Worm (Caenorhabditis elegans): ENCODE results near the gene him-17.

The him-17 gene

ce11 chrV:13202127-13202610 is 25.7 kb downstream of the him-17 start, which contains the start of the genes col-159 and col-160 (continued):
- TF ChIP-seq daf-19 (GFP tag; conservative IDR thresholded peaks at IDR 0.05) (no peak), nhr-28 (tag; optimal IDR thresholded peaks at IDR 0.05) (peak; percentile 56), lin-1 (GFP tag; IDR thresholded peaks at IDR 0.05) (0 out of 2 replicates have a peak, but pooled peaks have one; percentile 27), R02D3.7 (tag; optimal IDR thresholded peaks at IDR 0.05) (no peak)

DNA sequence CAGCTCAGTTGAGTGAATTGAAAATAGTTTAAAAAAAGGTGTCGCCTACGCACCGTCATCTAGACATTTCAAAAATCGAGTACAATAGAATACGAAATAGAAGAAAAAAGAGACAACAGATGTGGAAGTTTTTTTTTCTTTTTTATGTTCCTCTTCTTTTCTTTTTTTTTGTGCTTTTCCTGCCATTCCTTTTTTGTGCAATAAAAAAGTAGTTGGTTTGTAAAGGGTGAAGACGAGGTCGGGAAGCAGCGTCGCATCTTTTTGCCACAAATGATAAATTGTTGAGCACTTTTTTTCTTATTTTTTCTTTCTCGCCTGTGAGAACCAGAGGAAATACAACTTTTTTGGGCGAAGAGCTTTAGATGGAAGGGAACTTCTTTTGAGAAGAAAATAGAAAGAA is 30.0 kb downstream of the him-17 start:
- TF ChIP-seq F37D6.2 (tag; optimal IDR thresholded peaks at IDR 0.05) (no peak), fkh-10 (GFP tag; optimal IDR thresholded peaks at IDR 0.05) (peak; percentile 57)

DNA sequence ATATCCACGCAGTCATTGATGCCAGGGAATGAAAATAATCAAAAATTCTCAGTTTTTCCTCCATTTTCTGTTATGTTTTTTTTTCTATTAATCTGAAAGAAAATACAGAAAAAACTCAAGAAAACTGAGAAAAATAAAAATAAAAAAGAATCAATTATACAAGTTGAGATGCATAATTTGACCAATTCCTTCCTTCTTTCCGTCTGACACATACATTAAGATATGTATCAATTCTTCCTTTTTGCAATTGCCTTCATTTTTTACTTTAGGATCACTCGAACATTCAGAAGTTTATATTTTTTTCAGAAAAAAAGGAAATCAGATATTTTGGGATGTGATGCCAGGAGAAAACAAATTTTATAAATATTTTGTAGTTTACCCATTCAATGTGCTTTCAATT is 30.9 kb downstream of the him-17 start, which contains the start of gene F57B1.5:
F57B1.5 (plus strand) TSS at position 301 of the 400 bp plus-strand sequence.
- no peak for TF ChIP-seq nhr-237 (tag; optimal IDR thresholded peaks at IDR 0.05)

- TF ChIP-seq rbr-2 (tag; optimal IDR thresholded peaks at IDR 0.05): no peak
- TF ChIP-seq nhr-237 (tag; optimal IDR thresholded peaks at IDR 0.05): no peak
- TF ChIP-seq aha-1 (tag): peak; percentile 63
Observed at ce11 chrV:13209567-13209966, 33.1 kb downstream of the him-17 start, which contains the start of gene F57B1.6. TSS of gene F57B1.6 (plus strand) at chrV:13209645.

DNA sequence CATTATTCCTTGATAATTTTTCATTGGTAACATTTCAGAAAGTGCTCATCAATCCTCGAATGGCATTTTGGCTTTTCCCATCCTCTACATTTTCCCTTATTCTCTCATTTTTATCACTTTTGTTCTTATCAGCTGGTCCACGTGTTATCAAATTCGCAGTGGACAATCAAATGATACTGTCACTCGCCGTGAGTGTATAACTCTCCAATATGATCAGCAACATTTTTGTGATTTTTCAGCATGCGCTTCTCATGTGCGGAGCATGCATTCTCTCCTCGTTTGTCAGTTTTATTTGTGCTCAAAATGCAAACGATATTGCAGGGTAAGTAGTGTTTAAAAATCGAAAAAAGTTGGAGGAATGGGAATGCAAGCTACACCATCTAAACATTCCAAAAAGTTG is 36.1 kb downstream of the him-17 start:
- TF ChIP-seq mdl-1 (tag; optimal IDR thresholded peaks at IDR 0.05): peak in 1 of 2 experiments; percentile 59
- TF ChIP-seq nhr-28 (tag; optimal IDR thresholded peaks at IDR 0.05): peak; percentile 90
- TF ChIP-seq pqm-1 (tag; optimal IDR thresholded peaks at IDR 0.05): peak; percentile 98
- TF ChIP-seq lin-1 (GFP tag; IDR thresholded peaks at IDR 0.05): peak; percentile 46; the same call in 1 of the 2 replicates
- TF ChIP-seq F26F4.8 (GFP tag; conservative IDR thresholded peaks at IDR 0.05): no peak
- TF ChIP-seq dpl-1 (GFP tag; optimal IDR thresholded peaks at IDR 0.05): no peak
- TF ChIP-seq nhr-11 (tag; optimal IDR thresholded peaks at IDR 0.05): no peak
- peak; percentile 90 for TF ChIP-seq nhr-6 (tag; optimal IDR thresholded peaks at IDR 0.05)
- no peak for TF ChIP-seq nhr-111 (GFP tag; optimal IDR thresholded peaks at IDR 0.05)
- TF ChIP-seq daf-16 (GFP tag; optimal IDR thresholded peaks at IDR 0.05): no peak
- TF ChIP-seq daf-16 (tag; optimal IDR thresholded peaks at IDR 0.05): peak; percentile 92
- no peak for TF ChIP-seq lin-29 (GFP tag; IDR thresholded peaks at IDR 0.05)
- TF ChIP-seq mxl-2 (GFP tag; conservative IDR thresholded peaks at IDR 0.05): peak; percentile 99
- 0 out of 2 replicates have a peak, but pooled peaks have one; percentile 15 for TF ChIP-seq saeg-2 (GFP tag; IDR thresholded peaks at IDR 0.05)
- peak; percentile 61 for TF ChIP-seq nhr-48 (tag; optimal IDR thresholded peaks at IDR 0.05)
- peak; percentile 20 to 90 for TF ChIP-seq unc-62 (GFP tag; optimal IDR thresholded peaks at IDR 0.05 in 1 of 2)
- no peak for TF ChIP-seq unc-62 (tag; optimal IDR thresholded peaks at IDR 0.05)
- no peak for TF ChIP-seq egl-43 (GFP tag; IDR thresholded peaks at IDR 0.05)
- no peak for TF ChIP-seq zip-11 (GFP tag; IDR thresholded peaks at IDR 0.05)
- peak; percentile 77; the same call in 1 of the 2 replicates for TF ChIP-seq tra-1 (GFP tag; IDR thresholded peaks at IDR 0.05)
- TF ChIP-seq dmd-6 (GFP tag; IDR thresholded peaks at IDR 0.05): peak; percentile 98
- TF ChIP-seq snpc-1.2 (GFP tag; IDR thresholded peaks at IDR 0.05): no peak
- no peak for TF ChIP-seq fkh-10 (GFP tag; optimal IDR thresholded peaks at IDR 0.05)
- peak; percentile 94 for TF ChIP-seq hlh-11 (tag; optimal IDR thresholded peaks at IDR 0.05)

DNA sequence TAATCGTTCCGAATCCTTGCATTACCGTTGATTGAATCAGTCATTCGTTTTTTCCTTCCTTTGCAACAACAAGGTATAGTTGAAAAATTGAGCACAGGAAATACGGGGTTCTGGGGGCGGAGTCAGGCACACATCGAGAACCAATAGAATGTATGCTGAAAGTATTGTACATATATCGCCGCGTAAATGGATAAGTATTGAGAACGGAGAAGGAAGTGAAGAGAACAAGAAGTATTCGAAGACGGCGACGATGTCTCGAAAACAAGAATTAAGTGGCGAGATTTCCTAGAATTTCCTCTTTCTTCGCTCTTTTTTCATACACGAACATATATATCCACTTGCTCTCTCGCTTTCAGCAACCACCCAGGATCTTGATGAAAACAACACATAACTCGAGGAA is 44.6 kb downstream of the him-17 start:
- no peak for TF ChIP-seq ZK337.2 (GFP tag; IDR thresholded peaks at IDR 0.05)
- peak; percentile 45 for TF ChIP-seq fkh-10 (GFP tag; optimal IDR thresholded peaks at IDR 0.05)
- peak in 1 of 2 experiments; percentile 92 for TF ChIP-seq unc-62 (GFP tag; optimal IDR thresholded peaks at IDR 0.05 in 1 of 2)
- no peak for TF ChIP-seq unc-62 (tag; optimal IDR thresholded peaks at IDR 0.05)
- TF ChIP-seq F37D6.2 (tag; optimal IDR thresholded peaks at IDR 0.05): no peak
- TF ChIP-seq nhr-11 (tag; optimal IDR thresholded peaks at IDR 0.05): no peak
- no peak for TF ChIP-seq D1046.2 (GFP tag; IDR thresholded peaks at IDR 0.05)

Data from whole organism, L4 larva.